Fruit fly (Drosophila melanogaster): ENCODE results near the gene Blos3.

Blos3 gene

dm6 chr3L:18920219-18920618 lies 50.2 kb downstream of the Blos3 start, which contains the start of gene CG18223:
TSS of gene CG18223 (minus strand) at chr3L:18920319.
- TF ChIP-seq ttk (optimal IDR thresholded peaks at IDR 0.05) (no peak), Sin3A (optimal IDR thresholded peaks at IDR 0.05) (no peak), h (optimal IDR thresholded peaks at IDR 0.05) (no peak), psq (optimal IDR thresholded peaks at IDR 0.05) (no peak), insv (optimal IDR thresholded peaks at IDR 0.05) (no peak), Myc (optimal IDR thresholded peaks at IDR 0.05) (no peak)

All from Kc167 (cell line).